Worm (Caenorhabditis elegans): Measurements from ENCODE around the gene F38E9.4.

F38E9.4 gene

DNA sequence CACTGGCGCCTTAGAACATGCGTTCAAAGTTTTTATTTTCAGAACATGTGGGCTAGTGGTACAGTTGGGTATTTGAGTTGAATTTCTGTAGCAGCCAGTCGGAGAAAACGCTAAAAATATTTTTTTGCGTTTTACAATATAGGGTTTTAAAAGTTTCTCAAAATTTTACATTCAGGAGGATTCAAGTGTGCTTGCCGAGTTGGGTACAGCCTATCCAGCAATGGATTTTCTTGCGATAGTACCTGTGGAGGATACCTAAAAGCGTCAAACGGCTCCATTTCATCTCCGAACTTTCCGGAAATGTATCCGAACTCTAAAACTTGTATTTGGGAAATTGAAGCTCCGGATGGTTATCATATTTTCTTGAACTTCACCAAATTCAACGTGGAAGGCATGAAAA is 14.4 kb downstream of the F38E9.4 start:
- TF ChIP-seq ztf-18 (tag; optimal IDR thresholded peaks at IDR 0.05): no peak
- no peak for TF ChIP-seq sdz-38 (tag; optimal IDR thresholded peaks at IDR 0.05)
- TF ChIP-seq nhr-120 (GFP tag; IDR thresholded peaks at IDR 0.05): no peak
- no peak for TF ChIP-seq Y56A3A.18 (GFP tag; IDR thresholded peaks at IDR 0.05)
- no peak for TF ChIP-seq B0035.1 (tag; optimal IDR thresholded peaks at IDR 0.05)
- no peak for TF ChIP-seq sptf-2 (GFP tag; optimal IDR thresholded peaks at IDR 0.05)
- no peak for TF ChIP-seq egl-44 (GFP tag; IDR thresholded peaks at IDR 0.05)
- TF ChIP-seq bed-2 (GFP tag; IDR thresholded peaks at IDR 0.05): no peak
- TF ChIP-seq Y53G8AR.9 (GFP tag; conservative IDR thresholded peaks at IDR 0.05): no peak
- no peak for TF ChIP-seq D2030.7 (GFP tag; IDR thresholded peaks at IDR 0.05)
- TF ChIP-seq athp-1 (tag; optimal IDR thresholded peaks at IDR 0.05): no peak
- no peak for TF ChIP-seq ceh-91 (GFP tag; IDR thresholded peaks at IDR 0.05)
- no peak for TF ChIP-seq F23B12.7 (tag; optimal IDR thresholded peaks at IDR 0.05; ENCODE audit: insufficient read depth)
- TF ChIP-seq dpff-1 (tag; optimal IDR thresholded peaks at IDR 0.05): no peak
- no peak for TF ChIP-seq let-526 (GFP tag; IDR thresholded peaks at IDR 0.05)
- TF ChIP-seq ama-1 (optimal IDR thresholded peaks at IDR 0.05): no peak
- no peak for TF ChIP-seq ama-1 (GFP tag; optimal IDR thresholded peaks at IDR 0.05)
- no peak for TF ChIP-seq rpc-1 (optimal IDR thresholded peaks at IDR 0.05)
- TF ChIP-seq rpc-1 (tag; optimal IDR thresholded peaks at IDR 0.05): no peak
- no peak for TF ChIP-seq pbrm-1 (GFP tag; IDR thresholded peaks at IDR 0.05)
- TF ChIP-seq F57C9.4 (tag; optimal IDR thresholded peaks at IDR 0.05): no peak
- no peak for TF ChIP-seq ets-4 (GFP tag; optimal IDR thresholded peaks at IDR 0.05)

DNA sequence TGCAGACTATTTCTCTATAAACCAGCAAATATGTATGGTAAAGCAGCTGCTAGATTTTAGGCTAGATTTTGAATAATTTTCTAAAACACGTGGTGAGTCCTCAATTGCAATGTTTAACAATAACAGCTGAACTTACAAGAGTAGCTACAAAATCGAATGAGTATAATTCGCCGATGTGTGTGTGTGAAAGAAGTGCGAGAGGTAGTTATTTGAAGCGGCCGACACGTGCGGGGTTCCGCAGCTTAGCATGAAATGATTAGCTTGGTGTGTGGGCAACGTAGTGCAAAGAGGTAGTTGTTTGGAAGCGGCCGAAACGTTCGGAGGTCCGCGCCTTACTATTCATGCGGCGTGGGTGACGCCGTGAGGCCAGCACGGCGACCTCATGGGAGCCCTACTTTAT is 17.1 kb downstream of the F38E9.4 start:
- TF ChIP-seq rec-8 (tag; optimal IDR thresholded peaks at IDR 0.05) (no peak), hsf-1 (GFP tag; IDR thresholded peaks at IDR 0.05) (0 out of 2 replicates have a peak, but pooled peaks have one; percentile 28), snpc-4 (GFP tag; optimal IDR thresholded peaks at IDR 0.05) (no peak), snpc-4 (tag; optimal IDR thresholded peaks at IDR 0.05) (peak in 2 of 4 experiments; percentile 51 to 75), F37B4.10 (GFP tag; IDR thresholded peaks at IDR 0.05) (0 out of 2 replicates have a peak, but pooled peaks have one; percentile 43)

DNA sequence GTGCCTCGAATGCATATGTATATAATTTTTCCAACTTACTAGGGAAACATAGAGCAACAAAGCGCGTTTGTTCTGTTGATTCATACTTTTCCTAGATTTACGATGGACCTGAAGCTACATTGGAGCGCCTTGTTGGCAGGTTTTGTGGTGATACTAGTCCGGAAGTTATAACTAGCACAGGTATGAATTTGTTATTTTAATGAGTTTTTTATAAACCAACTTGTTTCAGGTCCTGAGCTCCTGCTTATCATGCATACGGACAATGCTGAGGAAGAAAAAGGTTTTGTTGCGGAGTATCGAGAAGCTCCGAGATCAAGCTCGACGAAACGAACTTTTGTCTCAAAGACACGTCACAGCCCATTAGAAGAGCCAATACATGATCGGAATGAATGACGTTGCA is 19.0 kb downstream of the F38E9.4 start, which contains the start of gene F38E9.1:
Gene F38E9.1 (plus strand): TSS at position 301 of the 400 bp plus-strand sequence.
- TF ChIP-seq madf-8 (GFP tag; conservative IDR thresholded peaks at IDR 0.05) (no peak), ztf-26 (tag; optimal IDR thresholded peaks at IDR 0.05) (no peak), ceh-79 (tag; optimal IDR thresholded peaks at IDR 0.05) (no peak), mel-28 (tag; optimal IDR thresholded peaks at IDR 0.05; ENCODE audit: borderline replicate concordance) (no peak), mes-4 (tag; optimal IDR thresholded peaks at IDR 0.05) (no peak), lsy-27 (tag; optimal IDR thresholded peaks at IDR 0.05; ENCODE audit: borderline replicate concordance, insufficient read depth) (no peak), lir-1 (GFP tag; conservative IDR thresholded peaks at IDR 0.05) (no peak)

DNA sequence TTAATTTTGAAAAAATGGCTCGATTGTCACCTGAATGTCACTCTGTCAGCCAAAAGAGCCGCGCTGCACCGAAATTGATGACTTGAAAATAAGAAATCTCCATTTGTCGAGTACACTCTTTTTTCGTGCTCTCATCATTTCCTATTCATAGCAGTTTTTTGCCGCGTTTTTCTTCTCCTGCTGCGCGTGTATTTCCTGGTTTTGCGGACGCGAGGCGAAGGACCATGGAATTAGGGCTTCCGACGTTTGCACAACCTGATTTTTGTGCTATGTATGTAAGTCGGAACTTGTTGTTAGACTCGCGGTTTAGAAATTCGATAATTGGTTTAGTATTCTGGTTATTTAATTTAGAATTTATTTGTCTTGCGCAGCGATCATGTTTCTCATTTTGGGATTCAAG is 28.5 kb downstream of the F38E9.4 start:
- TF ChIP-seq die-1 (tag; optimal IDR thresholded peaks at IDR 0.05) (no peak), aptf-2 (GFP tag; conservative IDR thresholded peaks at IDR 0.05) (no peak), K11D2.4 (GFP tag; IDR thresholded peaks at IDR 0.05) (no peak), F55B11.4 (tag; optimal IDR thresholded peaks at IDR 0.05; ENCODE audit: borderline replicate concordance, insufficient read depth) (no peak), snpc-1.3 (tag; optimal IDR thresholded peaks at IDR 0.05; ENCODE audit: insufficient read depth) (no peak), dpl-1 (GFP tag; optimal IDR thresholded peaks at IDR 0.05) (no peak), bed-2 (GFP tag; IDR thresholded peaks at IDR 0.05) (no peak), C06A6.2 (GFP tag; conservative IDR thresholded peaks at IDR 0.05) (no peak), F10E7.11 (tag; optimal IDR thresholded peaks at IDR 0.05) (no peak), ztf-26 (tag; optimal IDR thresholded peaks at IDR 0.05) (no peak), nfya-1 (tag; optimal IDR thresholded peaks at IDR 0.05; ENCODE audit: borderline replicate concordance, insufficient read depth) (no peak)
